Worm (Caenorhabditis elegans) whole organism, L3 larva: Measurements from ENCODE around the gene hlh-6.
A peak's percentile ranks its signal among the peaks of the same experiment; 100 is the strongest.

Experiments
- ceh-16 ChIP-seq: sonication (generic microtip); optimal IDR thresholded peaks from 2 replicates; lab custom pipeline; 2017; ENCODE audit warnings: missing biosample characterization, missing genetic modification characterization
- ceh-28 ChIP-seq: fragments of 150-350 bp; optimal IDR thresholded peaks from 2 replicates; lab custom pipeline; 2014; ENCODE audit warnings: missing biosample characterization, missing genetic modification reagents, missing genetic modification characterization
- ceh-82 ChIP-seq: fragments of 150-350 bp; optimal IDR thresholded peaks from 2 replicates; lab custom pipeline; 2014; ENCODE audit warnings: missing biosample characterization, missing genetic modification characterization
- ceh-9 ChIP-seq: sonication (generic microtip); optimal IDR thresholded peaks from 2 replicates; lab custom pipeline; 2018; ENCODE audit warnings: missing biosample characterization, missing genetic modification characterization
- daf-12 ChIP-seq: fragments of 150-350 bp; optimal IDR thresholded peaks from 2 replicates; lab custom pipeline; 2014; ENCODE audit warnings: missing biosample characterization, missing genetic modification reagents, missing genetic modification characterization
- egl-27 ChIP-seq: sonication (generic microtip); optimal IDR thresholded peaks from 4 replicates; lab custom pipeline; 2017; ENCODE audit warnings: missing biosample characterization, missing genetic modification reagents, missing genetic modification characterization
- elt-1 ChIP-seq: fragments of 150-350 bp; optimal IDR thresholded peaks from 2 replicates; lab custom pipeline; 2014; ENCODE audit warnings: missing biosample characterization, missing genetic modification characterization
- elt-2 ChIP-seq: sonication (generic microtip); optimal IDR thresholded peaks from 2 replicates; lab custom pipeline; 2016; ENCODE audit warnings: missing genetic modification reagents, mild to moderate bottlenecking, missing genetic modification characterization, missing compliant biosample characterization
- elt-3 ChIP-seq, 3 experiments: fragments of 150-350 bp in 1 of 3; sonication (generic microtip) in 2 of 3; optimal IDR thresholded peaks; 2 replicates in 2 of 3; 4 replicates in 1 of 3; lab custom pipeline; 2014 to 2017; ENCODE audit warnings: missing biosample characterization in 3 of 3, missing genetic modification characterization in 3 of 3
- eor-1 ChIP-seq, 2 experiments: fragments of 150-350 bp; optimal IDR thresholded peaks; 2 replicates each; lab custom pipeline; 2014 to 2018; ENCODE audit warnings: missing biosample characterization in 2 of 2, missing genetic modification characterization in 2 of 2
- fkh-10 ChIP-seq: sonication (generic microtip); optimal IDR thresholded peaks from 2 replicates; lab custom pipeline; 2017; ENCODE audit warnings: missing biosample characterization, missing genetic modification reagents, missing genetic modification characterization
- fos-1 ChIP-seq: fragments of 150-350 bp; optimal IDR thresholded peaks from 2 replicates; lab custom pipeline; 2014; ENCODE audit warnings: missing biosample characterization, missing genetic modification characterization
- lin-15B ChIP-seq: fragments of 150-350 bp; optimal IDR thresholded peaks from 2 replicates; lab custom pipeline; 2014; ENCODE audit warnings: missing biosample characterization, missing genetic modification characterization
- lsy-12 ChIP-seq: sonication (generic microtip); optimal IDR thresholded peaks from 2 replicates; lab custom pipeline; 2016; ENCODE audit warnings: mild to moderate bottlenecking, missing genetic modification characterization, missing compliant biosample characterization
- mml-1 ChIP-seq: fragments of 150-350 bp; sonication (generic microtip); optimal IDR thresholded peaks from 3 replicates; lab custom pipeline; 2014; ENCODE audit warnings: missing biosample characterization, missing genetic modification characterization
- nfya-1 ChIP-seq: sonication (generic microtip); optimal IDR thresholded peaks from 2 replicates; lab custom pipeline; 2017; ENCODE audit warnings: missing genetic modification characterization, mild to moderate bottlenecking, missing compliant biosample characterization, antibody characterized with exemption, moderate library complexity; ENCODE audit not compliant: insufficient read depth
- nhr-11 ChIP-seq: fragments of 150-350 bp; optimal IDR thresholded peaks from 2 replicates; lab custom pipeline; 2014; ENCODE audit warnings: missing biosample characterization, missing genetic modification characterization
- nhr-12 ChIP-seq: fragments of 150-350 bp; optimal IDR thresholded peaks from 2 replicates; lab custom pipeline; 2014; ENCODE audit warnings: missing biosample characterization, missing genetic modification characterization
- nhr-23 ChIP-seq: fragments of 150-350 bp; optimal IDR thresholded peaks from 2 replicates; lab custom pipeline; 2014; ENCODE audit warnings: missing biosample characterization, missing genetic modification reagents, missing genetic modification characterization
- nhr-25 ChIP-seq: sonication (generic microtip); optimal IDR thresholded peaks from 2 replicates; lab custom pipeline; 2017; ENCODE audit warnings: missing biosample characterization, missing genetic modification characterization
- nhr-28 ChIP-seq: fragments of 150-350 bp; optimal IDR thresholded peaks from 2 replicates; lab custom pipeline; 2014; ENCODE audit warnings: missing biosample characterization, missing genetic modification characterization
- nhr-43 ChIP-seq: sonication (generic microtip); optimal IDR thresholded peaks from 2 replicates; lab custom pipeline; 2016; ENCODE audit warnings: mild to moderate bottlenecking, missing genetic modification characterization, missing compliant biosample characterization; ENCODE audit not compliant: poor library complexity, severe bottlenecking
- nhr-67 ChIP-seq: fragments of 150-350 bp; optimal IDR thresholded peaks from 2 replicates; lab custom pipeline; 2014; ENCODE audit warnings: missing biosample characterization, missing genetic modification characterization
- pha-4 ChIP-seq: fragments of 150-350 bp; optimal IDR thresholded peaks from 2 replicates; lab custom pipeline; 2014; ENCODE audit warnings: missing biosample characterization, missing genetic modification reagents, missing genetic modification characterization
- pqm-1 ChIP-seq: fragments of 150-350 bp; optimal IDR thresholded peaks from 2 replicates; lab custom pipeline; 2017; ENCODE audit warnings: missing biosample characterization, missing genetic modification characterization, inconsistent platforms
- sea-2 ChIP-seq: fragments of 150-350 bp; sonication (generic microtip); optimal IDR thresholded peaks from 4 replicates; lab custom pipeline; 2014; ENCODE audit warnings: missing biosample characterization, missing genetic modification reagents, missing genetic modification characterization
- skn-1 ChIP-seq: fragments of 150-350 bp; optimal IDR thresholded peaks from 2 replicates; lab custom pipeline; 2014; ENCODE audit warnings: missing biosample characterization, missing genetic modification characterization
- tbx-2 ChIP-seq: sonication (generic microtip); optimal IDR thresholded peaks from 2 replicates; lab custom pipeline; 2016; ENCODE audit warnings: mild to moderate bottlenecking, missing genetic modification characterization, missing compliant biosample characterization
- unc-39 ChIP-seq: sonication (generic microtip); optimal IDR thresholded peaks from 4 replicates; lab custom pipeline; 2017; ENCODE audit warnings: missing biosample characterization, missing genetic modification characterization
- zag-1 ChIP-seq: fragments of 150-350 bp; optimal IDR thresholded peaks from 2 replicates; lab custom pipeline; 2014; ENCODE audit warnings: missing biosample characterization, missing genetic modification characterization
- ztf-11 ChIP-seq: fragments of 150-350 bp; optimal IDR thresholded peaks from 2 replicates; lab custom pipeline; 2014; ENCODE audit warnings: missing biosample characterization, missing genetic modification characterization

Gene hlh-6

DNA sequence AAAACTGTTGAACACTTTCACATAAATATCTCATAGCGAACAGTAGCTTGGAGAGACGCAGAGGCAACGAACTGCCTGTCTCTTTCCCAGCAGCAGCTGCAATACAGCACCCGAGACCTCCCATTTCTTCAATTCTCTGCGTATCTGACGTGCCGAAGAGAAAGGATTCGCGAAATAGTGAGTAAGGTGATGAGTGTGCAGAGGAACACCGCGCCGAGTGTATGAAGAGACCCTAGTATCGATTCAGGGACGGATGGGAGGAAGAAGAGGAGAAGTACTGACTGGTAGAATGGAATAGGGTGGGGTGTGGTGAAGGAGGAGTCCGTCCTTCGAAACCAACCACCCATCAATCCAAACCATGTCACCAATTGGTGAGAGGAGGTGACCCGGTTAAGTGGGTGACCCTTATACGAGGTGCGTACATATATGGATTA, 31.5 kb upstream of the hlh-6 start (continued):
- TF ChIP-seq lin-15B (tag; lab: Kevin White, UChicago): peak; percentile 52

DNA sequence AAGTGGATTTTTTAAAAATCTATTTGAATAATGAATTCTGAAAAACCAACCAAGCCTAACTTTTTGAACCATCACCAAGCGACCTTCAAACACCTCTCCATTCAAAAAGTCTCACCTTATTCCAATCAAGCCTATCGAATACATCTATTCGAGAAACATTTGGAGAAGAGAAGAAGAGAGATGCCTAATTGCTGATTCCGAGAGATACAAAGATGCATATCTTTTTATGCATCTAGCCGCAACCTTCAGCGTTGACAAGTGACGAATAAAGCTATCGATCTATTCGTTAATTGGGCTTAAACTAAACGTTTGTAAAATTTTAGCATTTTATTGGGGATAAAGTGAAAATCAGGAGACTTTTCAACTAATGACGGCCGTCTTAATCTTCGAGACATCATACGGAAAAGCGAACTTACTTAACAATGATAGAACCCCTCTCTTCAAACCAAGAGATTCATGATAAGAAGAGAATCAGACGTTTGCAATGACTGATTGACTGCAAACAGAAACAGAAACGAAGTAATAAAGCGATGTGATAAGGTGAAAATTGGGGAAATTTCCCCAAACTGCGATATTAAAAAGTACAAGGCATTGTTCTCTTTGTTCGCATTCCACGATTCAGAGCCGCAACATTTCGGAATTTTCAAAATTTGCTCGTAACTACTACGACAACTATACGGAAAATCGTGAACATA, 30.5 kb upstream of the hlh-6 start:
- peak; percentile 96 for TF ChIP-seq elt-1 (tag; lab: Kevin White, UChicago)
- TF ChIP-seq pha-4 (tag; lab: Kevin White, UChicago): peak; percentile 31
- peak; percentile 58 for TF ChIP-seq nhr-25 (tag; lab: Kevin White, UChicago)
- TF ChIP-seq eor-1 (tag; optimal IDR thresholded peaks at IDR 0.05; lab: Kevin White, UChicago): no peak
- TF ChIP-seq skn-1 (tag; lab: Kevin White, UChicago): no peak
- peak; percentile 7 for TF ChIP-seq ceh-16 (tag; lab: Kevin White, UChicago)
- TF ChIP-seq pqm-1: peak; percentile 72
- TF ChIP-seq sea-2: no peak
- TF ChIP-seq elt-2 (tag; lab: Kevin White, UChicago): peak; percentile 70
- TF ChIP-seq mml-1 (tag; lab: Kevin White, UChicago): no peak

DNA sequence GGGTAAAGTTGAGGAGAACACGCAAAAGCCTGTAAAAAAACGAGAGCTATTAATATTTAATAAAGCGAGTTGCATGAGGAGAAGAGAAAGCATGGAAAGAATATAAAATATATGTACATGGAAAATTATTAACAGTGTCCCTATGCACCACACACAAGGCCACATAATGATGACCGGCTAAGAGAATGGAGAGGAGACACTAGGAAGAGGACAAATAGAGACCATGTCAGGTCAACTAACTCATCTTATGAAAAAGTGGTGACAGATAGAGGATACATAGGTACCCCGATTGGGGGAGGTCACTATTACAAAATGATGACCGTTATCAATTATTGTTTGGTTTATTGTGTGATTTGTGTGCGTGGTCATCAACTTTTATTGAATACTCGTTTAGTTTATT, 29.8 kb upstream of the hlh-6 start, which contains the start of gene fzr-1:
TSS of gene fzr-1 (minus strand) at position 29 of the 400 bp plus-strand sequence.
- TF ChIP-seq nhr-23 (tag; lab: Kevin White, UChicago): peak; percentile 24
- no peak for TF ChIP-seq elt-3 (tag; optimal IDR thresholded peaks at IDR 0.05; lab: Kevin White, UChicago)
- no peak for TF ChIP-seq lsy-12 (tag; lab: Kevin White, UChicago)
- no peak for TF ChIP-seq fos-1

DNA sequence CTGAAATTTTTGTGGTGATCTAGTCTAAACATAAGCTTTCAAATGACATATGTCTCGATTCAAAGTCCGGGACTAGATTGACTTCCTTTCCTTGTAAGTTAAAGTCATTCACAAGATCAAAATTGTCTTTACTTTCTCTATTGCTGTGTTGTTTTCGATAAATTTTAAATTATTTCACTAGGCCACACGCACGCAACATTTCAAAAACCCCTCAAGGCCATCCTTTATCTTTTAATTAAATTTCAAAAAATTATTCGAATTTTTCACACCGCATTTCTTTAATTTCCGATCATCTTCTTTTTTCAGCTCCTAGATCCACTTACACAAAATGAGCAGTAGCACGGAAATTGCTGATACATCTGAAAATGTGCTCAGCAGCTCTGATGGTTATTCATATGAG, 21.7 kb upstream of the hlh-6 start, which contains the start of gene ZK1307.7:
TSS of gene ZK1307.7 (plus strand) at position 301 of the 400 bp plus-strand sequence.
- no peak for TF ChIP-seq nhr-23 (tag; lab: Kevin White, UChicago)
- no peak for TF ChIP-seq elt-3 (tag; optimal IDR thresholded peaks at IDR 0.05; lab: Kevin White, UChicago)
- TF ChIP-seq nhr-11 (tag; lab: Kevin White, UChicago): no peak
- TF ChIP-seq ceh-16 (tag; lab: Kevin White, UChicago): no peak
- no peak for TF ChIP-seq egl-27
- no peak for TF ChIP-seq unc-39 (tag; lab: Kevin White, UChicago)
- TF ChIP-seq fkh-10 (GFP tag; lab: Kevin White, UChicago): no peak
- TF ChIP-seq daf-12 (tag; lab: Kevin White, UChicago): no peak

DNA sequence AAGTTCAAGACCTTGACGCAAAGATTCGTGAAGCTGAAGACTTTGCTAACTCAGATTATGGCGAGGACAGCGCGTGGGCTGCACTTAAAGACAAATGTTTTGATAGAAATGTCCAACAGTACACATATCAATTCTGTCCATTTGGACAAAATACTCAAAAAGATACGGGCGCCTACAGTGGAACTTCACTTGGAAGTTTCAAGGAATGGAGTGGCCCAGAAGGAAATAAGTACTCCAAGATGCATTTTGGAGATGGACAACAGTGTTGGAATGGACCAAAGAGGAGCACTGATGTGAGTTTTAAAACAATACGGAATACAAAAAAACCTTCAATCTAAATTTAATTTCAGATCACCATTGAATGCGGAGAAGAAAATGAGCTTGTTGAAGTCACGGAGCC, 11.3 kb upstream of the hlh-6 start:
- TF ChIP-seq nfya-1 (no peak), ztf-11 (tag; lab: Kevin White, UChicago) (no peak), tbx-2 (tag; lab: Kevin White, UChicago) (no peak), ceh-16 (tag; lab: Kevin White, UChicago) (no peak), elt-3 (tag; optimal IDR thresholded peaks at IDR 0.05; lab: Kevin White, UChicago) (no peak), egl-27 (no peak), nhr-28 (tag; lab: Kevin White, UChicago) (no peak), ceh-9 (tag; lab: Kevin White, UChicago) (no peak), nhr-43 (no peak), ceh-82 (tag; lab: Kevin White, UChicago) (no peak), ceh-28 (tag; lab: Kevin White, UChicago) (no peak), nhr-25 (tag; lab: Kevin White, UChicago) (no peak), skn-1 (tag; lab: Kevin White, UChicago) (no peak), nhr-12 (tag; lab: Kevin White, UChicago) (no peak), zag-1 (tag; lab: Kevin White, UChicago) (no peak), nhr-67 (tag; lab: Kevin White, UChicago) (no peak), fos-1 (no peak), eor-1 (tag; optimal IDR thresholded peaks at IDR 0.05; lab: Kevin White, UChicago) (no peak)
